Fruit fly (Drosophila melanogaster) whole organism, embryonic: ENCODE data around the gene Osi18.

ENCODE experiments used
- Asciz ChIP-seq: fragments of 200-800 bp; sonication (Bioruptor generic); optimal IDR thresholded peaks from 2 replicates; lab custom pipeline; 2017; ENCODE audit warnings: missing biosample characterization, mild to moderate bottlenecking, missing genetic modification characterization, missing genetic modification reagents
- BtbVII ChIP-seq: fragments of 200-800 bp; sonication (Bioruptor generic); optimal IDR thresholded peaks from 3 replicates; lab custom pipeline; 2017; ENCODE audit warnings: missing biosample characterization, mild to moderate bottlenecking, missing genetic modification characterization
- CG10147 ChIP-seq: fragments of 200-800 bp; sonication (Bioruptor generic); optimal IDR thresholded peaks from 2 replicates; lab custom pipeline; 2019; ENCODE audit warnings: missing biosample characterization, mild to moderate bottlenecking, missing genetic modification characterization, moderate library complexity
- CG10959 ChIP-seq: fragments of 200-800 bp; sonication (Bioruptor generic); IDR thresholded peaks from 2 replicates; pipeline ENCODE4 v1.3.6; 2022; ENCODE audit warnings: missing biosample characterization, missing genetic modification characterization
- CG11398 ChIP-seq: fragments of 200-800 bp; sonication (Bioruptor generic); optimal IDR thresholded peaks from 2 replicates; lab custom pipeline; 2016; ENCODE audit warnings: missing biosample characterization, missing genetic modification characterization
- CG13123 ChIP-seq: fragments of 200-800 bp; sonication (Bioruptor generic); optimal IDR thresholded peaks from 2 replicates; lab custom pipeline; 2016; ENCODE audit warnings: missing biosample characterization, missing genetic modification characterization
- CG13424 ChIP-seq: fragments of 200-800 bp; sonication (Bioruptor generic); optimal IDR thresholded peaks from 2 replicates; lab custom pipeline; 2019; ENCODE audit warnings: missing biosample characterization, mild to moderate bottlenecking, missing genetic modification characterization, moderate library complexity
- CG15479 ChIP-seq: fragments of 200-800 bp; sonication (Bioruptor generic); optimal IDR thresholded peaks from 3 replicates; lab custom pipeline; 2019; ENCODE audit warnings: missing biosample characterization, mild to moderate bottlenecking, missing genetic modification characterization, moderate library complexity
- CG16813 ChIP-seq: fragments of 200-800 bp; sonication (Bioruptor generic); IDR thresholded peaks from 3 replicates; pipeline ENCODE4 v1.3.6; 2022; ENCODE audit warnings: missing biosample characterization, missing genetic modification characterization; ENCODE audit not compliant: partially characterized antibody
- CG16863 ChIP-seq: fragments of 200-800 bp; sonication (Bioruptor generic); optimal IDR thresholded peaks from 3 replicates; lab custom pipeline; 2016; ENCODE audit warnings: missing biosample characterization, missing genetic modification characterization
- CG2199 ChIP-seq: fragments of 200-800 bp; sonication (Bioruptor generic); IDR thresholded peaks from 3 replicates; pipeline ENCODE4 v1.3.6; 2022; ENCODE audit warnings: missing biosample characterization, missing genetic modification characterization
- CG32767 ChIP-seq: fragments of 200-800 bp; sonication (Bioruptor generic); IDR thresholded peaks from 2 replicates; pipeline ENCODE4 v1.3.6; 2022; ENCODE audit warnings: missing biosample characterization, missing genetic modification characterization
- CG3847 ChIP-seq: fragments of 200-800 bp; sonication (Bioruptor generic); IDR thresholded peaks from 2 replicates; pipeline ENCODE4 v1.3.6; 2022; ENCODE audit warnings: missing biosample characterization, missing genetic modification characterization
- CG4404 ChIP-seq: fragments of 200-800 bp; sonication (Bioruptor generic); IDR thresholded peaks from 2 replicates; pipeline ENCODE4 v1.3.6; 2022; ENCODE audit warnings: missing biosample characterization, missing genetic modification characterization
- CG4424 ChIP-seq: fragments of 200-800 bp; sonication (Bioruptor generic); optimal IDR thresholded peaks from 3 replicates; lab custom pipeline; 2016; ENCODE audit warnings: missing biosample characterization, missing genetic modification characterization
- CG6683 ChIP-seq: fragments of 200-800 bp; sonication (Bioruptor generic); optimal IDR thresholded peaks from 2 replicates; lab custom pipeline; 2017; ENCODE audit warnings: missing biosample characterization, mild to moderate bottlenecking, missing genetic modification characterization, missing genetic modification reagents
- CkIIα-i1 ChIP-seq: fragments of 200-800 bp; sonication (Bioruptor generic); IDR thresholded peaks from 2 replicates; pipeline ENCODE4 v1.3.6; 2022; ENCODE audit warnings: missing biosample characterization, missing genetic modification characterization
- Deaf1 ChIP-seq: fragments of 200-800 bp; optimal IDR thresholded peaks from 3 replicates; lab custom pipeline; 2019; ENCODE audit warnings: missing biosample characterization, mild to moderate bottlenecking, missing genetic modification characterization, moderate library complexity
- Drgx ChIP-seq: fragments of 200-800 bp; sonication (Bioruptor generic); IDR thresholded peaks from 2 replicates; pipeline ENCODE4 v1.3.6; 2022; ENCODE audit warnings: missing biosample characterization, missing genetic modification characterization
- HLH54F ChIP-seq: fragments of 200-800 bp; sonication (Bioruptor generic); optimal IDR thresholded peaks from 3 replicates; lab custom pipeline; 2016; ENCODE audit warnings: missing biosample characterization, missing genetic modification characterization
- Hmr ChIP-seq: fragments of 200-800 bp; sonication (Bioruptor generic); optimal IDR thresholded peaks from 3 replicates; lab custom pipeline; 2017; ENCODE audit warnings: mild to moderate bottlenecking, missing biosample characterization, missing genetic modification reagents, missing genetic modification characterization
- Jarid2 ChIP-seq: fragments of 200-800 bp; sonication (Bioruptor generic); optimal IDR thresholded peaks from 3 replicates; lab custom pipeline; 2017; ENCODE audit warnings: mild to moderate bottlenecking, missing biosample characterization, missing genetic modification reagents, missing genetic modification characterization
- Nf-YA ChIP-seq: fragments of 200-800 bp; sonication (Bioruptor generic); IDR thresholded peaks from 2 replicates; pipeline ENCODE4 v1.3.6; 2022; ENCODE audit warnings: missing biosample characterization, missing genetic modification characterization
- Ravus ChIP-seq: fragments of 200-800 bp; sonication (Bioruptor generic); IDR thresholded peaks from 2 replicates; pipeline ENCODE4 v1.3.6; 2022; ENCODE audit warnings: missing biosample characterization, missing genetic modification characterization
- Rfx ChIP-seq: fragments of 200-800 bp; sonication (Bioruptor generic); IDR thresholded peaks from 2 replicates; pipeline ENCODE4 v1.3.6; 2022; ENCODE audit warnings: missing biosample characterization, missing genetic modification characterization
- TFAM ChIP-seq: fragments of 200-800 bp; sonication (Bioruptor generic); optimal IDR thresholded peaks from 2 replicates; lab custom pipeline; 2017; ENCODE audit warnings: missing biosample characterization, missing genetic modification characterization, inconsistent platforms
- Tbp ChIP-seq: fragments of >200 bp; optimal IDR thresholded peaks from 2 replicates; lab custom pipeline; 2018; ENCODE audit warnings: missing biosample characterization, missing genetic modification characterization
- ac ChIP-seq: fragments of 200-800 bp; sonication (Bioruptor generic); optimal IDR thresholded peaks from 3 replicates; lab custom pipeline; 2017; ENCODE audit warnings: missing biosample characterization, mild to moderate bottlenecking, missing genetic modification characterization
- amos ChIP-seq: fragments of 200-800 bp; sonication (Bioruptor generic); IDR thresholded peaks from 2 replicates; pipeline ENCODE4 v1.3.6; 2022; ENCODE audit warnings: missing biosample characterization, missing genetic modification characterization; ENCODE audit not compliant: partially characterized antibody
- ara ChIP-seq: fragments of 200-800 bp; sonication (Bioruptor generic); IDR thresholded peaks from 2 replicates; pipeline ENCODE4 v1.3.6; 2022; ENCODE audit warnings: missing biosample characterization, missing genetic modification characterization
- bab2 ChIP-seq: fragments of 200-800 bp; sonication (Bioruptor generic); optimal IDR thresholded peaks from 2 replicates; lab custom pipeline; 2016; ENCODE audit warnings: missing biosample characterization, missing genetic modification characterization
- cato ChIP-seq: fragments of 200-800 bp; sonication (Bioruptor generic); optimal IDR thresholded peaks from 2 replicates; lab custom pipeline; 2016; ENCODE audit warnings: missing biosample characterization, missing genetic modification characterization, borderline replicate concordance
- chinmo ChIP-seq: fragments of 200-800 bp; sonication (Bioruptor generic); IDR thresholded peaks from 4 replicates; pipeline ENCODE4 v1.3.6; 2022; ENCODE audit warnings: missing biosample characterization, missing genetic modification characterization; ENCODE audit not compliant: partially characterized antibody
- cwo ChIP-seq: fragments of 200-800 bp; sonication (Bioruptor generic); optimal IDR thresholded peaks from 3 replicates; lab custom pipeline; 2017; ENCODE audit warnings: missing biosample characterization, missing genetic modification characterization, mild to moderate bottlenecking, moderate library complexity, missing genetic modification reagents
- dimm ChIP-seq: fragments of 200-800 bp; sonication (Bioruptor generic); IDR thresholded peaks from 2 replicates; pipeline ENCODE4 v1.3.6; 2022; ENCODE audit warnings: missing biosample characterization, missing genetic modification characterization
- en ChIP-seq: fragments of 200-800 bp; sonication (Bioruptor generic); optimal IDR thresholded peaks from 2 replicates; lab custom pipeline; 2016; ENCODE audit warnings: missing biosample characterization, missing genetic modification characterization
- fd64A ChIP-seq: fragments of 200-800 bp; sonication (Bioruptor generic); optimal IDR thresholded peaks from 3 replicates; lab custom pipeline; 2018; ENCODE audit warnings: missing biosample characterization, mild to moderate bottlenecking, missing genetic modification characterization
- fd96Cb ChIP-seq: fragments of 200-800 bp; sonication (Bioruptor generic); optimal IDR thresholded peaks from 2 replicates; lab custom pipeline; 2018; ENCODE audit warnings: missing biosample characterization, mild to moderate bottlenecking, missing genetic modification characterization, moderate library complexity
- hkb ChIP-seq, 2 experiments: fragments of 200-800 bp in 1 of 2; fragments of >200 bp in 1 of 2; sonication (Bioruptor generic) in 1 of 2; IDR thresholded peaks in 1 of 2; optimal IDR thresholded peaks in 1 of 2; 2 replicates each; pipeline versions ENCODE4 v1.3.6 to Lab custom; 2017 to 2022; ENCODE audit warnings: missing biosample characterization in 1 of 2, missing genetic modification characterization in 1 of 2
- lov ChIP-seq, 2 experiments: fragments of 200-800 bp in 1 of 2; fragments of >200 bp in 1 of 2; sonication (Bioruptor generic) in 1 of 2; IDR thresholded peaks in 1 of 2; optimal IDR thresholded peaks in 1 of 2; 2 replicates in 1 of 2; 3 replicates in 1 of 2; pipeline versions ENCODE4 v1.3.6 to Lab custom; 2017 to 2022; ENCODE audit warnings: missing biosample characterization in 1 of 2, missing genetic modification characterization in 1 of 2
- nerfin-2 ChIP-seq: fragments of 200-800 bp; sonication (Bioruptor generic); IDR thresholded peaks from 2 replicates; pipeline ENCODE4 v1.3.6; 2022; ENCODE audit warnings: missing biosample characterization, missing genetic modification characterization; ENCODE audit not compliant: partially characterized antibody
- onecut ChIP-seq: fragments of 200-800 bp; sonication (Bioruptor generic); IDR thresholded peaks from 2 replicates; pipeline ENCODE4 v1.3.6; 2022; ENCODE audit warnings: missing biosample characterization, missing genetic modification characterization
- pzg ChIP-seq: fragments of 200-800 bp; sonication (Bioruptor generic); optimal IDR thresholded peaks from 3 replicates; lab custom pipeline; 2018; ENCODE audit warnings: missing biosample characterization, mild to moderate bottlenecking, missing genetic modification characterization, moderate library complexity
- sna ChIP-seq: fragments of 200-800 bp; sonication (Bioruptor generic); IDR thresholded peaks from 2 replicates; pipeline ENCODE4 v1.3.6; 2022; ENCODE audit warnings: missing biosample characterization, missing genetic modification characterization; ENCODE audit not compliant: partially characterized antibody
- sug ChIP-seq: fragments of 200-800 bp; optimal IDR thresholded peaks from 2 replicates; lab custom pipeline; 2019; ENCODE audit warnings: missing biosample characterization, mild to moderate bottlenecking, missing genetic modification characterization, moderate library complexity
- twi ChIP-seq: fragments of 200-800 bp; optimal IDR thresholded peaks from 2 replicates; lab custom pipeline; 2019; ENCODE audit warnings: missing biosample characterization, mild to moderate bottlenecking, missing genetic modification characterization, moderate library complexity
- zen ChIP-seq: fragments of 200-800 bp; sonication (Bioruptor generic); optimal IDR thresholded peaks from 3 replicates; lab custom pipeline; 2018; ENCODE audit warnings: missing biosample characterization, mild to moderate bottlenecking, missing genetic modification characterization, moderate library complexity

Gene Osi18

dm6 chr3R:6373512-6374306 is 43.7 kb downstream of the Osi18 start (continued):
- TF ChIP-seq CG32767 (GFP tag; lab: Robert Waterston, UW): no peak
- TF ChIP-seq cato (GFP tag; lab: Kevin White, UChicago): no peak
- peak; percentile 42 for TF ChIP-seq CG13123 (GFP tag; lab: Kevin White, UChicago)
- peak; percentile 51 for TF ChIP-seq sug (tag; lab: Kevin White, UChicago)
- TF ChIP-seq zen (tag; lab: Kevin White, UChicago): no peak
- no peak for TF ChIP-seq lov (optimal IDR thresholded peaks at IDR 0.05; lab: Kevin White, UChicago)
- no peak for TF ChIP-seq lov (GFP tag; IDR thresholded peaks at IDR 0.05; lab: Robert Waterston, UW)
- peak; percentile 72 for TF ChIP-seq BtbVII (GFP tag; lab: Kevin White, UChicago)
- 0 out of 4 replicates have a peak, but pooled peaks have one; percentile 19 for TF ChIP-seq chinmo (GFP tag; lab: Robert Waterston, UW)
- peak; percentile 25 for TF ChIP-seq cwo (GFP tag; lab: Kevin White, UChicago)
- TF ChIP-seq bab2 (GFP tag; lab: Kevin White, UChicago): peak; percentile 39
- no peak for TF ChIP-seq CG2199
- no peak for TF ChIP-seq CG4404 (GFP tag; lab: Robert Waterston, UW)
- TF ChIP-seq ac (GFP tag; lab: Kevin White, UChicago): no peak
- no peak for TF ChIP-seq CG4424 (GFP tag; lab: Kevin White, UChicago)
- no peak for TF ChIP-seq CG15479 (GFP tag; lab: Kevin White, UChicago)
- no peak for TF ChIP-seq TFAM
- TF ChIP-seq CG16863 (GFP tag; lab: Kevin White, UChicago): peak; percentile 18
- no peak for TF ChIP-seq fd96Cb (tag; lab: Kevin White, UChicago)
- peak; percentile 52 for TF ChIP-seq CG6683 (GFP tag; lab: Kevin White, UChicago)
- TF ChIP-seq sna (GFP tag; lab: Robert Waterston, UW): no peak
- no peak for TF ChIP-seq dimm
- no peak for TF ChIP-seq HLH54F (GFP tag; lab: Kevin White, UChicago)
- TF ChIP-seq fd64A: peak; percentile 14
- no peak for TF ChIP-seq onecut
- no peak for TF ChIP-seq Tbp (GFP tag; lab: Kevin White, UChicago)
- TF ChIP-seq nerfin-2 (GFP tag; lab: Robert Waterston, UW): peak; percentile 24; the same call in 1 of the 2 replicates
- no peak for TF ChIP-seq hkb (optimal IDR thresholded peaks at IDR 0.05; lab: Kevin White, UChicago)
- peak; percentile 62 for TF ChIP-seq hkb (GFP tag; IDR thresholded peaks at IDR 0.05; lab: Robert Waterston, UW)
- TF ChIP-seq Asciz: peak; percentile 72
- TF ChIP-seq Ravus (GFP tag; lab: Robert Waterston, UW): no peak
- TF ChIP-seq pzg: peak; percentile 20
- peak; percentile 77 for TF ChIP-seq Rfx
- no peak for TF ChIP-seq en (GFP tag; lab: Kevin White, UChicago)
- TF ChIP-seq Nf-YA (GFP tag; lab: Robert Waterston, UW): no peak
- 0 out of 2 replicates have a peak, but pooled peaks have one; percentile 33 for TF ChIP-seq Drgx (GFP tag; lab: Robert Waterston, UW)
- peak; percentile 78 for TF ChIP-seq Hmr
- TF ChIP-seq Deaf1: no peak
- no peak for TF ChIP-seq amos (GFP tag; lab: Robert Waterston, UW)
- TF ChIP-seq ara: 0 out of 2 replicates have a peak, but pooled peaks have one; percentile 26
- TF ChIP-seq twi (tag; lab: Kevin White, UChicago): peak; percentile 3
- no peak for TF ChIP-seq CG10959 (GFP tag; lab: Robert Waterston, UW)
- TF ChIP-seq CG10147 (GFP tag; lab: Kevin White, UChicago): peak; percentile 60
- TF ChIP-seq CG11398: peak; percentile 38
- peak; percentile 42 for TF ChIP-seq CG13424 (tag; lab: Kevin White, UChicago)
- TF ChIP-seq CG16813 (GFP tag; lab: Robert Waterston, UW): no peak
- TF ChIP-seq Jarid2: no peak
- TF ChIP-seq CG3847 (GFP tag; lab: Robert Waterston, UW): peak; percentile 8; the same call in 1 of the 2 replicates
- TF ChIP-seq CkIIα-i1 (GFP tag; lab: Robert Waterston, UW): no peak
